Fruit fly (Drosophila melanogaster) whole organism, pupa: Measurements from ENCODE around the gene CG3198.

ENCODE experiments used
- CG12605 ChIP-seq: fragments of 200-800 bp; sonication (Bioruptor generic); IDR thresholded peaks from 2 replicates; pipeline ENCODE4 v1.3.6; 2022; ENCODE audit warnings: missing biosample characterization, missing genetic modification characterization
- CG15710 ChIP-seq: fragments of 200-800 bp; sonication (Bioruptor generic); optimal IDR thresholded peaks from 2 replicates; lab custom pipeline; 2018; ENCODE audit warnings: missing biosample characterization, mild to moderate bottlenecking, missing genetic modification characterization, moderate library complexity
- CG17806 ChIP-seq: fragments of 200-800 bp; sonication (Bioruptor generic); optimal IDR thresholded peaks from 2 replicates; lab custom pipeline; 2018; ENCODE audit warnings: missing biosample characterization, mild to moderate bottlenecking, missing genetic modification characterization, moderate library complexity
- CG32121 ChIP-seq: fragments of 200-800 bp; sonication (Bioruptor generic); IDR thresholded peaks from 2 replicates; pipeline ENCODE4 v1.3.6; 2022; ENCODE audit warnings: missing biosample characterization, missing genetic modification characterization
- CG8159 ChIP-seq: fragments of 200-800 bp; sonication (Bioruptor generic); optimal IDR thresholded peaks from 3 replicates; lab custom pipeline; 2018; ENCODE audit warnings: missing biosample characterization, mild to moderate bottlenecking, missing genetic modification characterization, moderate library complexity
- CG8301 ChIP-seq: fragments of 200-800 bp; sonication (Bioruptor generic); optimal IDR thresholded peaks from 2 replicates; lab custom pipeline; 2018; ENCODE audit warnings: missing biosample characterization, mild to moderate bottlenecking, missing genetic modification characterization
- CG9948 ChIP-seq: fragments of 200-800 bp; sonication (Bioruptor generic); optimal IDR thresholded peaks from 2 replicates; lab custom pipeline; 2018; ENCODE audit warnings: missing biosample characterization, mild to moderate bottlenecking, missing genetic modification characterization, moderate library complexity
- EcR ChIP-seq: fragments of 200-800 bp; sonication (Bioruptor generic); optimal IDR thresholded peaks from 3 replicates; lab custom pipeline; 2019; ENCODE audit warnings: missing biosample characterization, missing genetic modification characterization, mild to moderate bottlenecking, moderate library complexity, missing genetic modification reagents
- Ets98B ChIP-seq: fragments of 200-800 bp; sonication (Bioruptor generic); IDR thresholded peaks from 2 replicates; pipeline ENCODE4 v1.3.6; 2022; ENCODE audit warnings: missing biosample characterization, missing genetic modification characterization
- Pif1A ChIP-seq: fragments of 200-800 bp; sonication (Bioruptor generic); optimal IDR thresholded peaks from 3 replicates; lab custom pipeline; 2016; ENCODE audit warnings: missing biosample characterization, missing genetic modification characterization
- Pif1B ChIP-seq: fragments of 200-800 bp; sonication (Bioruptor generic); optimal IDR thresholded peaks from 3 replicates; lab custom pipeline; 2016; ENCODE audit warnings: missing biosample characterization, missing genetic modification characterization
- Snoo ChIP-seq: fragments of 200-800 bp; sonication (Bioruptor generic); optimal IDR thresholded peaks from 3 replicates; lab custom pipeline; 2017; ENCODE audit warnings: missing biosample characterization, mild to moderate bottlenecking, missing genetic modification characterization, inconsistent platforms
- gl ChIP-seq: fragments of 200-800 bp; sonication (Bioruptor generic); optimal IDR thresholded peaks from 2 replicates; lab custom pipeline; 2018; ENCODE audit warnings: missing biosample characterization, mild to moderate bottlenecking, missing genetic modification characterization
- rn ChIP-seq: fragments of 200-800 bp; sonication (Bioruptor generic); IDR thresholded peaks from 2 replicates; pipeline ENCODE4 v1.3.6; 2022; ENCODE audit warnings: missing biosample characterization, missing genetic modification characterization

DNA sequence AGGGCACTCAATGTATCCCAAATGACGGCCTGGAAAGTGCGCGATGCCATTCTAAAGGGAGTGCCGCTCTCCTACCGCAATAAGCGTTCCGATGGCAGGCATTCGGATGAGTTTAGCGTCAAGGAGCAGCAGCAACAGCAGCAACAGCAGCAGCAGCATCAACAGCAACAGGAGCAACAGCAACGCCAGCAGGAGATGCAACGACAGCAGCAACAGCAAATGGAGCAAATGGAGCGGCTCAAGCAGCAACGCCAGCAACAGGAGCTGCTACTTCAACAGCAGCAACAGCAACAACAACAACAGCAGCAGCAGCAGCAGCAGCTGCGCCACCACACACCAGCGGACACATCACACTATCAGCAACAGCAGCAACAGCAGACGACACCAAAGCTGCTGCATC lies 42.4 kb upstream of the CG3198 start:
- no peak for TF ChIP-seq Pif1A (GFP tag; lab: Kevin White, UChicago)
- TF ChIP-seq CG12605 (GFP tag; lab: Robert Waterston, UW) = no peak
- TF ChIP-seq CG17806 (tag; lab: Kevin White, UChicago) = no peak
- no peak for TF ChIP-seq CG8301 (tag; lab: Kevin White, UChicago)
- no peak for TF ChIP-seq Pif1B (GFP tag; lab: Kevin White, UChicago)
- no peak for TF ChIP-seq CG8159
- TF ChIP-seq CG32121 = no peak
- TF ChIP-seq Snoo (tag; lab: Kevin White, UChicago) = no peak
- TF ChIP-seq gl (tag; lab: Kevin White, UChicago) = no peak
- no peak for TF ChIP-seq CG15710 (tag; lab: Kevin White, UChicago)
- TF ChIP-seq EcR (GFP tag; lab: Kevin White, UChicago) = no peak
- TF ChIP-seq rn = no peak
- TF ChIP-seq Ets98B (GFP tag; lab: Robert Waterston, UW) = no peak
- TF ChIP-seq CG9948 (tag; lab: Kevin White, UChicago) = no peak
